Worm (Caenorhabditis elegans) whole organism, midembryonic: ENCODE data around the gene sfxn-2.

ENCODE experiments used
- T22C8.4 ChIP-seq: fragments of 200-800 bp; sonication (Bioruptor generic); IDR thresholded peaks from 2 replicates; pipeline ENCODE4 v1.3.6; 2022; ENCODE audit warnings: missing genetic modification characterization, missing compliant biosample characterization
- cog-1 ChIP-seq: sonication (generic microtip); optimal IDR thresholded peaks from 2 replicates; lab custom pipeline; 2016; ENCODE audit warnings: missing genetic modification characterization, missing compliant biosample characterization
- flt-1 ChIP-seq: fragments of 200-800 bp; sonication (Bioruptor generic); IDR thresholded peaks from 2 replicates; pipeline ENCODE4 v1.3.6; 2022; ENCODE audit warnings: missing genetic modification characterization, missing compliant biosample characterization
- klf-2 ChIP-seq: fragments of 200-800 bp; sonication (Bioruptor generic); conservative IDR thresholded peaks from 2 replicates; pipeline ENCODE4 v1.3.6; 2022; ENCODE audit warnings: missing genetic modification reagents, missing genetic modification characterization, missing compliant biosample characterization
- med-1 ChIP-seq: sonication (generic microtip); optimal IDR thresholded peaks from 2 replicates; lab custom pipeline; 2017; ENCODE audit warnings: missing genetic modification characterization, mild to moderate bottlenecking, missing compliant biosample characterization, antibody characterized with exemption, missing genetic modification reagents; ENCODE audit not compliant: insufficient read depth
- ref-1 ChIP-seq: fragments of 200-800 bp; sonication (Bioruptor generic); conservative IDR thresholded peaks from 2 replicates; pipeline ENCODE4 v1.3.6; 2022; ENCODE audit warnings: missing genetic modification reagents, missing genetic modification characterization, missing compliant biosample characterization
- tab-1 ChIP-seq: fragments of 200-800 bp; sonication (Bioruptor generic); IDR thresholded peaks from 2 replicates; pipeline ENCODE4 v1.3.6; 2022; ENCODE audit warnings: missing genetic modification characterization, missing compliant biosample characterization
- ztf-23 ChIP-seq: fragments of 200-800 bp; sonication (Bioruptor generic); IDR thresholded peaks from 2 replicates; pipeline ENCODE4 v1.3.6; 2022; ENCODE audit warnings: missing genetic modification reagents, missing genetic modification characterization, missing compliant biosample characterization
- ztf-29 ChIP-seq: fragments of 200-800 bp; sonication (Bioruptor generic); IDR thresholded peaks from 2 replicates; pipeline ENCODE4 v1.3.6; 2022; ENCODE audit warnings: missing genetic modification reagents, missing genetic modification characterization, missing compliant biosample characterization

sfxn-2 gene

ce11 chrX:7964022-7964421 is 5.9 kb upstream of the sfxn-2 start:
- TF ChIP-seq flt-1, result no peak
- TF ChIP-seq klf-2 (GFP tag; lab: Robert Waterston, UW), result no peak
- TF ChIP-seq tab-1 (GFP tag; lab: Robert Waterston, UW), result no peak
- no peak for TF ChIP-seq ref-1 (GFP tag; lab: Robert Waterston, UW)
- TF ChIP-seq ztf-29, result no peak

- TF ChIP-seq ztf-23 (GFP tag; lab: Robert Waterston, UW) (no peak), klf-2 (GFP tag; lab: Robert Waterston, UW) (no peak), flt-1 (0 out of 2 replicates have a peak, but pooled peaks have one; percentile 58), tab-1 (GFP tag; lab: Robert Waterston, UW) (0 out of 2 replicates have a peak, but pooled peaks have one; percentile 29), ztf-29 (no peak), med-1 (GFP tag; lab: Kevin White, UChicago) (no peak), ref-1 (GFP tag; lab: Robert Waterston, UW) (no peak), cog-1 (no peak), T22C8.4 (GFP tag; lab: Robert Waterston, UW) (no peak)
Measured at ce11 chrX:7962056-7962485, 4.0 kb upstream of the sfxn-2 start.

ce11 chrX:7961623-7962022 is 3.5 kb upstream of the sfxn-2 start, which contains the start of gene sem-5:
sem-5 (minus strand) TSS chrX:7961723.
- TF ChIP-seq ref-1 (GFP tag; lab: Robert Waterston, UW) (no peak), T22C8.4 (GFP tag; lab: Robert Waterston, UW) (no peak), ztf-29 (no peak), cog-1 (no peak), ztf-23 (GFP tag; lab: Robert Waterston, UW) (no peak), tab-1 (GFP tag; lab: Robert Waterston, UW) (no peak), flt-1 (no peak), med-1 (GFP tag; lab: Kevin White, UChicago) (no peak), klf-2 (GFP tag; lab: Robert Waterston, UW) (no peak)

- TF ChIP-seq ztf-29 (no peak), med-1 (GFP tag; lab: Kevin White, UChicago) (no peak), ref-1 (GFP tag; lab: Robert Waterston, UW) (no peak), flt-1 (no peak), T22C8.4 (GFP tag; lab: Robert Waterston, UW) (no peak), klf-2 (GFP tag; lab: Robert Waterston, UW) (no peak), cog-1 (no peak), tab-1 (GFP tag; lab: Robert Waterston, UW) (no peak)
Measured at ce11 chrX:7956449-7956848, 1.7 kb downstream of the sfxn-2 start.

- TF ChIP-seq flt-1 (no peak), med-1 (GFP tag; lab: Kevin White, UChicago) (no peak), ztf-23 (GFP tag; lab: Robert Waterston, UW) (no peak), ztf-29 (no peak), klf-2 (GFP tag; lab: Robert Waterston, UW) (no peak), cog-1 (no peak), ref-1 (GFP tag; lab: Robert Waterston, UW) (no peak), T22C8.4 (GFP tag; lab: Robert Waterston, UW) (no peak), tab-1 (GFP tag; lab: Robert Waterston, UW) (no peak)
Measured at ce11 chrX:7954328-7954727, 3.8 kb downstream of the sfxn-2 start, which contains the start of gene dct-1. dct-1 (plus strand) TSS chrX:7954354.

ce11 chrX:7953695-7954094 is 4.4 kb downstream of the sfxn-2 start:
- TF ChIP-seq T22C8.4 (GFP tag; lab: Robert Waterston, UW), result no peak
- TF ChIP-seq klf-2 (GFP tag; lab: Robert Waterston, UW), result no peak
- no peak for TF ChIP-seq cog-1
- no peak for TF ChIP-seq ztf-29
- no peak for TF ChIP-seq flt-1
- no peak for TF ChIP-seq med-1 (GFP tag; lab: Kevin White, UChicago)

- no peak for TF ChIP-seq flt-1
Measured at ce11 chrX:7953063-7953337, 5.1 kb downstream of the sfxn-2 start.

- TF ChIP-seq T22C8.4 (GFP tag; lab: Robert Waterston, UW) (no peak), ztf-29 (no peak), ztf-23 (GFP tag; lab: Robert Waterston, UW) (no peak), tab-1 (GFP tag; lab: Robert Waterston, UW) (no peak), klf-2 (GFP tag; lab: Robert Waterston, UW) (no peak), cog-1 (no peak), ref-1 (GFP tag; lab: Robert Waterston, UW) (no peak), flt-1 (no peak), med-1 (GFP tag; lab: Kevin White, UChicago) (no peak)
Measured at ce11 chrX:7952226-7953062, 5.7 kb downstream of the sfxn-2 start.

- TF ChIP-seq T22C8.4 (GFP tag; lab: Robert Waterston, UW) (peak; percentile 26; the same call in 1 of the 2 replicates), ztf-23 (GFP tag; lab: Robert Waterston, UW) (peak; percentile 45; the same call in 1 of the 2 replicates), cog-1 (peak; percentile 77), flt-1 (0 out of 2 replicates have a peak, but pooled peaks have one; percentile 55), tab-1 (GFP tag; lab: Robert Waterston, UW) (no peak), ztf-29 (no peak)
Measured at ce11 chrX:7951578-7951977, 6.5 kb downstream of the sfxn-2 start.

- TF ChIP-seq klf-2 (GFP tag; lab: Robert Waterston, UW) (no peak), ztf-23 (GFP tag; lab: Robert Waterston, UW) (no peak), T22C8.4 (GFP tag; lab: Robert Waterston, UW) (no peak), cog-1 (no peak), med-1 (GFP tag; lab: Kevin White, UChicago) (no peak), ref-1 (GFP tag; lab: Robert Waterston, UW) (no peak), ztf-29 (no peak), flt-1 (no peak)
Measured at ce11 chrX:7945438-7945837, 12.7 kb downstream of the sfxn-2 start.
